Worm (Caenorhabditis elegans) whole organism, L1 larva: Measurements from ENCODE around the gene lgc-48.

Experiments used
- C04F5.9 ChIP-seq: sonication (generic microtip); optimal IDR thresholded peaks from 2 replicates; lab custom pipeline; 2016; ENCODE audit warnings: missing genetic modification characterization, missing compliant biosample characterization
- C16A3.4 ChIP-seq: fragments of 150-350 bp; optimal IDR thresholded peaks from 2 replicates; lab custom pipeline; 2014; ENCODE audit warnings: missing biosample characterization, missing genetic modification characterization
- C34B4.2 ChIP-seq: sonication (generic microtip); optimal IDR thresholded peaks from 2 replicates; lab custom pipeline; 2017; ENCODE audit warnings: mild to moderate bottlenecking, missing genetic modification characterization, missing compliant biosample characterization
- F16B12.6 ChIP-seq: fragments of 150-350 bp; optimal IDR thresholded peaks from 2 replicates; lab custom pipeline; 2014; ENCODE audit warnings: missing biosample characterization, missing genetic modification characterization
- Y116A8C.19 ChIP-seq: sonication (generic microtip); optimal IDR thresholded peaks from 2 replicates; lab custom pipeline; 2016; ENCODE audit warnings: missing compliant biosample characterization, missing genetic modification characterization, borderline replicate concordance
- alr-1 ChIP-seq: fragments of 200-800 bp; sonication (Bioruptor generic); optimal IDR thresholded peaks from 2 replicates; lab custom pipeline; 2018; ENCODE audit warnings: borderline replicate concordance, mild to moderate bottlenecking, missing genetic modification characterization, missing compliant biosample characterization
- ceh-82 ChIP-seq, 3 experiments: fragments of 150-350 bp in 1 of 3; sonication (generic microtip) in 2 of 3; optimal IDR thresholded peaks; 2 replicates each; lab custom pipeline; 2014 to 2017; ENCODE audit warnings: missing biosample characterization in 3 of 3, missing genetic modification characterization in 3 of 3
- ceh-90 ChIP-seq: sonication (generic microtip); optimal IDR thresholded peaks from 2 replicates; lab custom pipeline; 2016; ENCODE audit warnings: missing genetic modification characterization, missing compliant biosample characterization
- dpl-1 ChIP-seq, 3 experiments: fragments of 150-350 bp in 2 of 3; sonication (generic microtip) in 1 of 3; optimal IDR thresholded peaks; 2 replicates each; lab custom pipeline; 2014 to 2017; ENCODE audit warnings: missing biosample characterization in 3 of 3, missing genetic modification characterization in 3 of 3, missing genetic modification reagents in 3 of 3
- efl-3 ChIP-seq: fragments of 200-800 bp; sonication (Bioruptor generic); optimal IDR thresholded peaks from 2 replicates; lab custom pipeline; 2018; ENCODE audit warnings: mild to moderate bottlenecking, missing genetic modification characterization, missing compliant biosample characterization
- egl-27 ChIP-seq, 2 experiments: fragments of 150-350 bp in 1 of 2; sonication (generic microtip); optimal IDR thresholded peaks; 3 replicates each; lab custom pipeline; 2017 to 2018; ENCODE audit warnings: missing biosample characterization in 2 of 2, missing genetic modification characterization in 2 of 2, missing genetic modification reagents in 2 of 2
- ets-5 ChIP-seq: fragments of 200-800 bp; sonication (Bioruptor generic); IDR thresholded peaks from 2 replicates; pipeline ENCODE4 v1.3.6; 2022; ENCODE audit warnings: missing genetic modification characterization, missing compliant biosample characterization
- fkh-10 ChIP-seq: sonication (generic microtip); optimal IDR thresholded peaks from 2 replicates; lab custom pipeline; 2017; ENCODE audit warnings: missing biosample characterization, missing genetic modification reagents, missing genetic modification characterization
- fkh-4 ChIP-seq: sonication (generic microtip); optimal IDR thresholded peaks from 2 replicates; lab custom pipeline; 2016; ENCODE audit warnings: missing compliant biosample characterization, missing genetic modification characterization, borderline replicate concordance
- fkh-8 ChIP-seq: sonication (generic microtip); optimal IDR thresholded peaks from 2 replicates; lab custom pipeline; 2016; ENCODE audit warnings: mild to moderate bottlenecking, missing genetic modification characterization, missing compliant biosample characterization
- fos-1 ChIP-seq: fragments of 150-350 bp; optimal IDR thresholded peaks from 2 replicates; lab custom pipeline; 2014; ENCODE audit warnings: missing biosample characterization, missing genetic modification characterization
- grh-1 ChIP-seq: fragments of 200-800 bp; sonication (Bioruptor generic); IDR thresholded peaks from 2 replicates; pipeline ENCODE4 v1.3.6; 2022; ENCODE audit warnings: missing genetic modification reagents, missing genetic modification characterization, missing compliant biosample characterization
- hpl-2 ChIP-seq: fragments of 150-350 bp; optimal IDR thresholded peaks from 2 replicates; lab custom pipeline; 2014; ENCODE audit warnings: missing biosample characterization, missing genetic modification reagents, missing genetic modification characterization
- irx-1 ChIP-seq: sonication (generic microtip); optimal IDR thresholded peaks from 2 replicates; lab custom pipeline; 2016; ENCODE audit warnings: missing genetic modification characterization, missing compliant biosample characterization
- jun-1 ChIP-seq: fragments of 150-350 bp; optimal IDR thresholded peaks from 2 replicates; lab custom pipeline; 2014; ENCODE audit warnings: missing biosample characterization, missing genetic modification reagents, missing genetic modification characterization
- lin-13 ChIP-seq: fragments of 150-350 bp; optimal IDR thresholded peaks from 2 replicates; lab custom pipeline; 2014; ENCODE audit warnings: missing biosample characterization, missing genetic modification reagents, missing genetic modification characterization
- lin-15B ChIP-seq: fragments of 150-350 bp; sonication (generic microtip); optimal IDR thresholded peaks from 3 replicates; lab custom pipeline; 2014; ENCODE audit warnings: missing biosample characterization, missing genetic modification characterization
- lir-3 ChIP-seq: sonication (generic microtip); optimal IDR thresholded peaks from 2 replicates; lab custom pipeline; 2016; ENCODE audit warnings: mild to moderate bottlenecking, missing genetic modification characterization, moderate library complexity, missing compliant biosample characterization; ENCODE audit not compliant: poor library complexity
- mef-2 ChIP-seq: fragments of 150-350 bp; optimal IDR thresholded peaks from 2 replicates; lab custom pipeline; 2014; ENCODE audit warnings: missing biosample characterization, missing genetic modification characterization
- nhr-12 ChIP-seq: sonication (generic microtip); optimal IDR thresholded peaks from 2 replicates; lab custom pipeline; 2017; ENCODE audit warnings: missing biosample characterization, missing genetic modification characterization
- nhr-19 ChIP-seq: fragments of 200-800 bp; sonication (Bioruptor generic); conservative IDR thresholded peaks from 2 replicates; pipeline ENCODE4 v1.3.6; 2022; ENCODE audit warnings: missing genetic modification characterization, missing compliant biosample characterization
- nhr-20 ChIP-seq: sonication (generic microtip); optimal IDR thresholded peaks from 2 replicates; lab custom pipeline; 2016; ENCODE audit warnings: mild to moderate bottlenecking, missing genetic modification characterization, missing compliant biosample characterization
- nhr-237 ChIP-seq: fragments of 150-350 bp; optimal IDR thresholded peaks from 2 replicates; lab custom pipeline; 2014; ENCODE audit warnings: missing biosample characterization, missing genetic modification characterization
- nhr-28 ChIP-seq: fragments of 150-350 bp; optimal IDR thresholded peaks from 2 replicates; lab custom pipeline; 2014; ENCODE audit warnings: missing biosample characterization, missing genetic modification characterization
- nhr-47 ChIP-seq: sonication (generic microtip); optimal IDR thresholded peaks from 2 replicates; lab custom pipeline; 2016; ENCODE audit warnings: mild to moderate bottlenecking, missing genetic modification characterization, moderate library complexity, missing compliant biosample characterization
- nhr-71 ChIP-seq: sonication (generic microtip); optimal IDR thresholded peaks from 2 replicates; lab custom pipeline; 2016; ENCODE audit warnings: mild to moderate bottlenecking, missing genetic modification characterization, moderate library complexity, missing compliant biosample characterization
- pag-3 ChIP-seq: sonication (generic microtip); optimal IDR thresholded peaks from 2 replicates; lab custom pipeline; 2017; ENCODE audit warnings: missing genetic modification characterization, mild to moderate bottlenecking, missing compliant biosample characterization, antibody characterized with exemption, borderline replicate concordance; ENCODE audit not compliant: insufficient read depth
- rnt-1 ChIP-seq: sonication (generic microtip); optimal IDR thresholded peaks from 2 replicates; lab custom pipeline; 2016; ENCODE audit warnings: mild to moderate bottlenecking, missing genetic modification characterization, moderate library complexity, missing compliant biosample characterization
- skn-1 ChIP-seq: fragments of 150-350 bp; optimal IDR thresholded peaks from 2 replicates; lab custom pipeline; 2014; ENCODE audit warnings: missing biosample characterization, missing genetic modification characterization
- snu-23 ChIP-seq: sonication (generic microtip); optimal IDR thresholded peaks from 2 replicates; lab custom pipeline; 2016; ENCODE audit warnings: missing genetic modification characterization, missing compliant biosample characterization
- sox-4 ChIP-seq: sonication (generic microtip); optimal IDR thresholded peaks from 2 replicates; lab custom pipeline; 2016; ENCODE audit warnings: missing genetic modification characterization, missing compliant biosample characterization
- sptf-1 ChIP-seq: fragments of 150-350 bp; optimal IDR thresholded peaks from 2 replicates; lab custom pipeline; 2014; ENCODE audit warnings: missing biosample characterization, missing genetic modification characterization
- tlp-1 ChIP-seq: fragments of 150-350 bp; optimal IDR thresholded peaks from 2 replicates; lab custom pipeline; 2014; ENCODE audit warnings: missing biosample characterization, missing genetic modification characterization
- unc-130 ChIP-seq: fragments of 150-350 bp; optimal IDR thresholded peaks from 2 replicates; lab custom pipeline; 2017; ENCODE audit warnings: missing biosample characterization, missing genetic modification characterization, inconsistent platforms
- unc-30 ChIP-seq: sonication (generic microtip); optimal IDR thresholded peaks from 2 replicates; lab custom pipeline; 2017; ENCODE audit warnings: missing biosample characterization, missing genetic modification characterization
- unc-86 ChIP-seq: sonication (generic microtip); optimal IDR thresholded peaks from 2 replicates; lab custom pipeline; 2016; ENCODE audit warnings: missing genetic modification characterization, missing compliant biosample characterization
- unc-98 ChIP-seq: fragments of 200-800 bp; sonication (Bioruptor generic); IDR thresholded peaks from 2 replicates; pipeline ENCODE4 v1.3.6; 2022; ENCODE audit warnings: missing genetic modification characterization, missing compliant biosample characterization
- vab-15 ChIP-seq: sonication (generic microtip); optimal IDR thresholded peaks from 2 replicates; lab custom pipeline; 2017; ENCODE audit warnings: missing genotype, mild to moderate bottlenecking, missing genetic modification characterization, missing compliant biosample characterization
- xbp-1 ChIP-seq: sonication (generic microtip); optimal IDR thresholded peaks from 2 replicates; lab custom pipeline; 2016; ENCODE audit warnings: missing genetic modification characterization, missing compliant biosample characterization
- zag-1 ChIP-seq: fragments of 150-350 bp; optimal IDR thresholded peaks from 2 replicates; lab custom pipeline; 2014; ENCODE audit warnings: missing biosample characterization, missing genetic modification characterization
- ztf-11 ChIP-seq, 2 experiments: sonication (generic microtip); optimal IDR thresholded peaks; 2 replicates each; lab custom pipeline; 2016 to 2017; ENCODE audit warnings: missing genetic modification characterization in 2 of 2, missing biosample characterization in 1 of 2, missing compliant biosample characterization in 1 of 2

lgc-48 gene

DNA sequence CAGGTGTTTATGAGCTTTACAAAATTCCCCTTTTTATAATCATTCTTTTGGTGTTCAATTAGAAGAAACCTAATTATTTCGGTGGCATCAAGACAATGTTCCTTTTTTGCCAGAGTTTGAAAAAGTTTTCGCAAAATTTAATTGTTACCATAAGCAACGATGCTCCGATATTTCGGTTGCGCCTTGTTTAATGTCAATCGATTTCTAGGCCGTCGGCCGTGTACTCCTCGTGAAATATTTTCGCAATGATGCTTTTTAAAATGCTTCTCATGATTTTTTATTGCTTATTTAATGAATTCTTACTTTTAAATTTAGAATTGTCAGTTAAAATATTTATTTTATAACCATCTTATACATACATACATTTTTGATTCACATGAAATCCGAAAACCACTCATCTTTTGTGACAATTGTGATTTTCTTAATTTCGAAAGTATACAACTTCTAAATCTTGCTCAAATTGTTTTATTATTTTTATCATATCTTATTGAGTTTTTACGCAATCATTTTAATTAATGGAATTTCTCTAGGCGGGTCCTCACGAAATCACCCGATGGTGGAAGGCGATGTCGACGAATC lies 26.9 kb upstream of the lgc-48 start, which contains the start of gene C50B6.3 (continued):
- TF ChIP-seq ztf-11 (tag; optimal IDR thresholded peaks at IDR 0.05; lab: Kevin White, UChicago) = peak in 1 of 2 experiments; percentile 97
- TF ChIP-seq ceh-90 (tag; lab: Kevin White, UChicago) = peak; percentile 91
- no peak for TF ChIP-seq mef-2 (tag; lab: Kevin White, UChicago)
- peak; percentile 76 to 92 (median 85) for TF ChIP-seq dpl-1 (GFP tag; optimal IDR thresholded peaks at IDR 0.05; lab: Kevin White, UChicago)
- TF ChIP-seq efl-3 (GFP tag; lab: Kevin White, UChicago) = peak; percentile 44
- TF ChIP-seq egl-27 (tag; optimal IDR thresholded peaks at IDR 0.05; lab: Kevin White, UChicago) = no peak
- peak; percentile 84 for TF ChIP-seq vab-15 (tag; lab: Kevin White, UChicago)
- TF ChIP-seq fkh-10 (GFP tag; lab: Kevin White, UChicago) = peak; percentile 23
- no peak for TF ChIP-seq nhr-28
- TF ChIP-seq F16B12.6 (tag; lab: Kevin White, UChicago) = peak; percentile 24
- TF ChIP-seq xbp-1 (tag; lab: Kevin White, UChicago) = peak; percentile 92
- peak; percentile 66 for TF ChIP-seq skn-1 (tag; lab: Kevin White, UChicago)
- no peak for TF ChIP-seq C34B4.2 (tag; lab: Kevin White, UChicago)
- TF ChIP-seq unc-98 (GFP tag; lab: Robert Waterston, UW) = peak; percentile 73
- peak; percentile 86 for TF ChIP-seq C04F5.9 (tag; lab: Kevin White, UChicago)
- TF ChIP-seq fkh-4 = peak; percentile 97
- peak; percentile 84 for TF ChIP-seq unc-130 (tag; lab: Kevin White, UChicago)
- TF ChIP-seq ceh-82 (tag; optimal IDR thresholded peaks at IDR 0.05; lab: Kevin White, UChicago) = peak; percentile 71 to 86 (median 84)
- TF ChIP-seq unc-30 = no peak
- TF ChIP-seq sptf-1 = no peak
- peak; percentile 94 for TF ChIP-seq sox-4
- no peak for TF ChIP-seq pag-3
- peak; percentile 95 for TF ChIP-seq nhr-71 (tag; lab: Kevin White, UChicago)
- peak; percentile 78 for TF ChIP-seq fkh-8
- no peak for TF ChIP-seq alr-1
- peak; percentile 81 for TF ChIP-seq Y116A8C.19 (tag; lab: Kevin White, UChicago)
- TF ChIP-seq nhr-237 (tag; lab: Kevin White, UChicago) = peak; percentile 45
- TF ChIP-seq nhr-19 (GFP tag; lab: Robert Waterston, UW) = peak; percentile 93
- TF ChIP-seq irx-1 (tag; lab: Kevin White, UChicago) = peak; percentile 91
- peak; percentile 97 for TF ChIP-seq lir-3 (tag; lab: Kevin White, UChicago)
- TF ChIP-seq nhr-12 (tag; lab: Kevin White, UChicago) = no peak
- TF ChIP-seq grh-1 (GFP tag; lab: Robert Waterston, UW) = peak; percentile 82
- peak; percentile 99 for TF ChIP-seq rnt-1 (tag; lab: Kevin White, UChicago)
- peak; percentile 87 for TF ChIP-seq lin-15B (tag; lab: Kevin White, UChicago)
- TF ChIP-seq ets-5 (GFP tag; lab: Robert Waterston, UW) = no peak
- TF ChIP-seq nhr-47 (tag; lab: Kevin White, UChicago) = peak; percentile 93
- TF ChIP-seq fos-1 (tag; lab: Kevin White, UChicago) = peak; percentile 74
- peak; percentile 47 for TF ChIP-seq zag-1 (tag; lab: Kevin White, UChicago)
- TF ChIP-seq tlp-1 = no peak
- TF ChIP-seq hpl-2 = no peak
- peak; percentile 83 for TF ChIP-seq C16A3.4 (tag; lab: Kevin White, UChicago)
- TF ChIP-seq nhr-20 (tag; lab: Kevin White, UChicago) = peak; percentile 95
- peak; percentile 95 for TF ChIP-seq snu-23
- peak; percentile 85 for TF ChIP-seq unc-86
- peak; percentile 79 for TF ChIP-seq lin-13
- peak; percentile 42 for TF ChIP-seq jun-1 (tag; lab: Kevin White, UChicago)
